Worm (Caenorhabditis elegans): Measurements from ENCODE around the gene cthd-1.

DNA sequence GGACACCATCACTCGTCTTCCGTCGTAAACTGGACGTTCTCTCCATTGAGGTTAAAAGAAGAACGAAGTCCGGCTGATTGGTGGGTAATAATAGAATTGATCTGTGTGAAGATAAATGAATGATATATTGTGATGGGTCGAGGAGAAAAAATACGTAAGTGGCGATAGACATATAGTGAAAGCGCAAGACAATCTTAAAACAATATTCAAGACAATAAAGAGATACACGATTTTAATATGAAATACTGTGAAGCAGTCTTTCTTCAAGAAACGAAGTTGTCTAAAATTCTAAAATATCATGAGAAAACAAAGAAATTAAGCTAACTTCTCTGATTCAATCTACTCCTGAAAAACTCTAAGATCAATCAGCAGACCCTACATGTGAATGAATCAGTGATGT, 35.5 kb downstream of the cthd-1 start, which contains the start of gene F40F9.10:
- TF ChIP-seq R02D3.7 (tag; optimal IDR thresholded peaks at IDR 0.05): no peak
- TF ChIP-seq nhr-6 (tag; optimal IDR thresholded peaks at IDR 0.05): no peak
- TF ChIP-seq unc-39 (tag; optimal IDR thresholded peaks at IDR 0.05): no peak
- no peak for TF ChIP-seq spr-1 (tag; optimal IDR thresholded peaks at IDR 0.05)

Data from whole organism, L4 larva.